1 fruit fly cellular context compared by ENCODE assay signal in the genomic region with DNA sequence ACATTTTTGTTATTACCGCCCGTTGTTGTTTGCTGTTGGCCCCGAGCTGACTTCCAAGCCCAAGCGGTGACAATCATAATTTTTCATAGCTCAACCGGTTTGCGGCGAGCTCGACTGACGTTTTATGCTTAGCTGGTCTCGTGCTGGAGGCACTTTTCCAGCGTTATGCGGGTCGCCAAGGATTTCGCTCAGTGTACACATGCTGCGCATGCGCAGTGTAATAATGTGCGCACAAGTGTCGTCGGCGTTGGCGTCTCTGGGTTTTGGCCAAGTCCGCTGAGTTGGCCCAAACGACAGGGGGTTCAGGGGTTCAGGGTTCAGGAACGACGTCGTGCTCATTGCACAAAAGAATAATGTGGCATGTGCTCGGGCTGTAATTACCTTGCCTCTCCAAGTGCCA.
TF ChIP-seq lines count a peak whose summit lies in the region.

No protein-coding gene starts in this region.

TF ChIP-seq in whole organism, embryonic, 481 proteins besides CTCF, POLR2A, EP300 and RAD21 (continued from another document):
- TF ChIP-seq CG34376 (GFP tag; optimal IDR thresholded peaks at IDR 0.05; lab: Kevin White, UChicago) = no peak
- TF ChIP-seq CG11504 (tag; optimal IDR thresholded peaks at IDR 0.05; lab: Kevin White, UChicago) = peak; percentile 54
- TF ChIP-seq Awh (GFP tag; IDR thresholded peaks at IDR 0.05; lab: Robert Waterston, UW) = 0 out of 2 replicates have a peak, but pooled peaks have one; percentile 23
- TF ChIP-seq CG2199 (GFP tag; IDR thresholded peaks at IDR 0.05; lab: Robert Waterston, UW) = peak; percentile 62; the same call in 1 of the 3 replicates
- TF ChIP-seq chinmo (GFP tag; IDR thresholded peaks at IDR 0.05; lab: Robert Waterston, UW; ENCODE audit: partially characterized antibody) = peak; percentile 81; the same call in 2 of the 4 replicates
- TF ChIP-seq so (GFP tag; IDR thresholded peaks at IDR 0.05; lab: Robert Waterston, UW) = 0 out of 3 replicates have a peak, but pooled peaks have one; percentile 7
- no peak for TF ChIP-seq Spps (tag; optimal IDR thresholded peaks at IDR 0.05; lab: Kevin White, UChicago)
- no peak for TF ChIP-seq CG12104 (GFP tag; optimal IDR thresholded peaks at IDR 0.05; lab: Kevin White, UChicago)
- peak; percentile 62 for TF ChIP-seq Med (GFP tag; lab: Kevin White, UChicago)
- TF ChIP-seq CG11093 (GFP tag; IDR thresholded peaks at IDR 0.05; lab: Robert Waterston, UW) = 0 out of 3 replicates have a peak, but pooled peaks have one; percentile 19
- no peak for TF ChIP-seq CG32532 (GFP tag; IDR thresholded peaks at IDR 0.05; lab: Robert Waterston, UW)
- TF ChIP-seq CG14014 (GFP tag; IDR thresholded peaks at IDR 0.05; lab: Robert Waterston, UW) = peak; percentile 15; the same call in 1 of the 2 replicates
- TF ChIP-seq cwo (GFP tag; optimal IDR thresholded peaks at IDR 0.05; lab: Kevin White, UChicago) = peak; percentile 75
- TF ChIP-seq Hr78 (GFP tag; optimal IDR thresholded peaks at IDR 0.05; lab: Kevin White, UChicago) = peak in 1 of 2 experiments; percentile 20
- no peak for TF ChIP-seq pan (optimal IDR thresholded peaks at IDR 0.05; lab: Kevin White, UChicago)
- TF ChIP-seq pan (GFP tag; optimal IDR thresholded peaks at IDR 0.05 in 1 of 2, IDR thresholded peaks at IDR 0.05 in 1 of 2) = peak in 1 of 2 experiments; percentile 31
- TF ChIP-seq peb (GFP tag; IDR thresholded peaks at IDR 0.05; lab: Robert Waterston, UW) = no peak
- peak; percentile 66 for TF ChIP-seq zf30C (GFP tag; optimal IDR thresholded peaks at IDR 0.05; lab: Kevin White, UChicago)
- TF ChIP-seq CG8089 (GFP tag; optimal IDR thresholded peaks at IDR 0.05; lab: Kevin White, UChicago) = no peak
- no peak for TF ChIP-seq Bdp1 (GFP tag; optimal IDR thresholded peaks at IDR 0.05; lab: Kevin White, UChicago)
- TF ChIP-seq CG18764 (GFP tag; optimal IDR thresholded peaks at IDR 0.05; lab: Kevin White, UChicago) = no peak
- TF ChIP-seq prd (optimal IDR thresholded peaks at IDR 0.05; lab: Kevin White, UChicago) = no peak
- 0 out of 3 replicates have a peak, but pooled peaks have one; percentile 6 for TF ChIP-seq prd (GFP tag; IDR thresholded peaks at IDR 0.05; lab: Robert Waterston, UW)
- TF ChIP-seq HLH54F (GFP tag; optimal IDR thresholded peaks at IDR 0.05; lab: Kevin White, UChicago) = no peak
